Fruit fly (Drosophila melanogaster): ENCODE results near the gene CG4045.
A peak's percentile ranks its signal among the peaks of the same experiment; 100 is the strongest.

The CG4045 gene

dm6 chrX:2107782-2108409, 32.2 kb upstream of the CG4045 start (continued):
- TF ChIP-seq Lpt (GFP tag; optimal IDR thresholded peaks at IDR 0.05) (peak; percentile 78), pdm3 (GFP tag; optimal IDR thresholded peaks at IDR 0.05) (peak; percentile 68), CG10669 (GFP tag; optimal IDR thresholded peaks at IDR 0.05) (no peak), net (GFP tag; optimal IDR thresholded peaks at IDR 0.05) (peak; percentile 67), CG15336 (GFP tag; IDR thresholded peaks at IDR 0.05) (peak; percentile 90), vri (GFP tag; optimal IDR thresholded peaks at IDR 0.05) (no peak), Sox15 (GFP tag; optimal IDR thresholded peaks at IDR 0.05) (no peak), CG10631 (GFP tag; optimal IDR thresholded peaks at IDR 0.05) (peak; percentile 10), fkh (GFP tag; optimal IDR thresholded peaks at IDR 0.05) (no peak), svp (GFP tag) (peak; percentile 9), CG6276 (GFP tag; optimal IDR thresholded peaks at IDR 0.05) (peak; percentile 83)

DNA sequence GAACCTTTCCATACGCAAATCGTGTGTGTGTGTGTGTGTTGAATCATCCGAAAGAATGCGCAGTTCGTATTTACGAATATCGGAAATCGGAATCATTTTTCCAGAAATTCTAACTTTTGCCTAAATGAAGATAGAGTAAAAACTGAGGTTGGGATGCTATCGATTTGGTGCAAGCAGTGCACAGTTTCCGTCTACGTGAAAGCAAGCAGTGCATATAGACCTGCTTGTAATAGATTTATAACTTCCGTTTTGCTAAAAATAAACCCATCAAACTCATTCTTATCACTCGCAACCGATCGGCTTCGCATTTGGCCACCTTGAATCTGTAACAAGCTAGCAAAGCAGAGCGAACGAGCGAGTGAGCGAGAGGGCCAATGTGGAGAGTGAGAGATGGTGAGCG, 30.7 kb upstream of the CG4045 start:
- TF ChIP-seq CG8119 (GFP tag; IDR thresholded peaks at IDR 0.05), result no peak
- TF ChIP-seq Hr4 (GFP tag; optimal IDR thresholded peaks at IDR 0.05), result no peak

dm6 chrX:2104365-2104764, 28.7 kb upstream of the CG4045 start:
- TF ChIP-seq CG6163 (GFP tag; IDR thresholded peaks at IDR 0.05) (no peak), CG15336 (GFP tag; IDR thresholded peaks at IDR 0.05) (no peak), vri (GFP tag; optimal IDR thresholded peaks at IDR 0.05) (no peak), CG6808 (GFP tag; optimal IDR thresholded peaks at IDR 0.05) (no peak), Eip78C (GFP tag) (no peak), CG11902 (GFP tag; optimal IDR thresholded peaks at IDR 0.05) (no peak), pdm3 (GFP tag; optimal IDR thresholded peaks at IDR 0.05) (no peak), CG4318 (GFP tag; optimal IDR thresholded peaks at IDR 0.05) (no peak), fd59A (GFP tag; optimal IDR thresholded peaks at IDR 0.05) (no peak), Hr4 (GFP tag; optimal IDR thresholded peaks at IDR 0.05) (no peak), Hr38 (GFP tag; optimal IDR thresholded peaks at IDR 0.05) (no peak), CG8119 (GFP tag; IDR thresholded peaks at IDR 0.05) (no peak)

dm6 chrX:2103859-2104258, 28.2 kb upstream of the CG4045 start:
- TF ChIP-seq CG1621 (tag; optimal IDR thresholded peaks at IDR 0.05), result no peak
- TF ChIP-seq Ets21C (GFP tag; optimal IDR thresholded peaks at IDR 0.05), result no peak
- TF ChIP-seq fkh (GFP tag; optimal IDR thresholded peaks at IDR 0.05), result peak; percentile 51

dm6 chrX:2098267-2098666, 22.6 kb upstream of the CG4045 start:
- TF ChIP-seq eg (GFP tag; IDR thresholded peaks at IDR 0.05), result peak; percentile 65
- peak; percentile 45 for TF ChIP-seq CG32006 (GFP tag; optimal IDR thresholded peaks at IDR 0.05)
- peak; percentile 40 for TF ChIP-seq Hr4 (GFP tag; optimal IDR thresholded peaks at IDR 0.05)
- TF ChIP-seq CG15336 (GFP tag; IDR thresholded peaks at IDR 0.05), result peak; percentile 55
- TF ChIP-seq Lpt (GFP tag; optimal IDR thresholded peaks at IDR 0.05), result peak; percentile 21
- no peak for TF ChIP-seq Hr38 (GFP tag; optimal IDR thresholded peaks at IDR 0.05)
- TF ChIP-seq CG6808 (GFP tag; optimal IDR thresholded peaks at IDR 0.05), result no peak
- TF ChIP-seq fkh (GFP tag; optimal IDR thresholded peaks at IDR 0.05), result no peak
- TF ChIP-seq CG6163 (GFP tag; IDR thresholded peaks at IDR 0.05), result 0 out of 3 replicates have a peak, but pooled peaks have one; percentile 32
- TF ChIP-seq CG10669 (GFP tag; optimal IDR thresholded peaks at IDR 0.05), result no peak
- peak; percentile 71 for TF ChIP-seq Eip78C (GFP tag)

DNA sequence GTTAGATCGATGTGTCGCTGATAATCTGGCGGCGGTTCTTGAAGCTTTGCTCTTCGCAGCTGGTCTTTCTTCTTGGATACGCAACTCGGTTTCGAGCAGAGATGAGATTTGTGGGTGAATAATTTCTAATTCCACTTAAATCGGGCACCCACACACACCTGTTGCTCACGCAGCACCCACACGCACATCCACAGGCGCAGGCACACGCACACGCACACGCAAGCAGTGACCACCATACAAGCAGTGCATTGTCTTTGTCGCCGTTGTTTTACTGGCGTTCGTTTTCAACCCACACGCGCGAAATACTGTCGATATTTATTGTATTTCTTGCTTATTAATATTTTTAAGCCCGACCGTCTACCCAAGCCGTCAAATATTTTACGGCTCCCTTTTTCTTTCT, 20.6 kb upstream of the CG4045 start:
- TF ChIP-seq CG10669 (GFP tag; optimal IDR thresholded peaks at IDR 0.05), result no peak
- TF ChIP-seq Sox14 (GFP tag; optimal IDR thresholded peaks at IDR 0.05), result peak; percentile 10

dm6 chrX:2094072-2094761, 18.5 kb upstream of the CG4045 start, which contains the start of gene csw:
Gene csw (plus strand): TSS chrX:2094234.
- TF ChIP-seq CG3919 (GFP tag; optimal IDR thresholded peaks at IDR 0.05) (peak; percentile 61), CG8119 (GFP tag; IDR thresholded peaks at IDR 0.05) (peak; percentile 86), salr (GFP tag; optimal IDR thresholded peaks at IDR 0.05) (peak; percentile 50 to 82), Eip75B (GFP tag; optimal IDR thresholded peaks at IDR 0.05) (peak; percentile 63), CG9139 (GFP tag; optimal IDR thresholded peaks at IDR 0.05) (peak; percentile 97), Smox (GFP tag; optimal IDR thresholded peaks at IDR 0.05) (peak; percentile 40), CG11902 (GFP tag; optimal IDR thresholded peaks at IDR 0.05) (no peak), lz (GFP tag; optimal IDR thresholded peaks at IDR 0.05) (peak; percentile 28), CG8319 (GFP tag; optimal IDR thresholded peaks at IDR 0.05) (peak; percentile 25), CG6163 (GFP tag; IDR thresholded peaks at IDR 0.05) (peak; percentile 95), CG11762 (GFP tag; optimal IDR thresholded peaks at IDR 0.05; ENCODE audit: insufficient read depth) (peak; percentile 69), fkh (GFP tag; optimal IDR thresholded peaks at IDR 0.05) (peak; percentile 57), Blimp-1 (GFP tag; optimal IDR thresholded peaks at IDR 0.05) (no peak), CG3032 (tag; optimal IDR thresholded peaks at IDR 0.05) (peak; percentile 87), CG11294 (GFP tag; IDR thresholded peaks at IDR 0.05) (no peak), CG15336 (GFP tag; IDR thresholded peaks at IDR 0.05) (peak; percentile 88), CG10631 (GFP tag; optimal IDR thresholded peaks at IDR 0.05) (no peak)

Data from whole organism, prepupa.